Worm (Caenorhabditis elegans) whole organism, young adult: Measurements from ENCODE around the gene W03F9.1.

Experiments
- ets-4 ChIP-seq: fragments of 200-800 bp; sonication (Bioruptor generic); optimal IDR thresholded peaks from 2 replicates; lab custom pipeline; 2018; ENCODE audit warnings: mild to moderate bottlenecking, missing genetic modification characterization, missing compliant biosample characterization
- lin-54 ChIP-seq: fragments of 200-800 bp; sonication (Bioruptor generic); optimal IDR thresholded peaks from 2 replicates; lab custom pipeline; 2018; ENCODE audit warnings: mild to moderate bottlenecking, missing genetic modification characterization, missing compliant biosample characterization
- snpc-4 ChIP-seq, 5 experiments: fragments of 150-350 bp in 1 of 5; sonication (generic microtip) in 4 of 5; optimal IDR thresholded peaks; 2 replicates each; lab custom pipeline; 2014 to 2018; ENCODE audit warnings: missing genetic modification characterization in 5 of 5, missing biosample characterization in 3 of 5, antibody characterized with exemption in 2 of 5, mild to moderate bottlenecking in 2 of 5, missing compliant biosample characterization in 2 of 5, missing genotype in 2 of 5, moderate library complexity in 2 of 5, missing genetic modification reagents in 1 of 5

DNA sequence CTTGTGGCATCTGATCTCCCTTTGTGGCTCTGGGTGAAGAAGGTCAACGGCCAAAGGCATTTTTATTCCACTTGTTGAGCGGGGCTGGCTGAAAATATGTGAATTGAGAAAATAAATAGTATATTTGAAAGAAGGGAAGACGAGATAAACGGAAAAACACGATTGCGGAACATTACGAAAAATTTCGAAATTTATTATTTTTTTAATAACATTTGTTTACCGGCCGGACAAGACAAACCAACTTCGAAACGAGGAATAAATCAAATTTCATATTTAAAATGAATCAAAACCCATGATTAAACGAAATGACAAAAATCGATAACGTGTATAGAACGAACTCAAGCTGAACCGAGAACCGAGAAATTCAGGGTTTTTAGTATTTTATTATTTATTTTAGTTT is 22.5 kb downstream of the W03F9.1 start, which contains the start of gene rps-27:
- TF ChIP-seq lin-54 (GFP tag; lab: Kevin White, UChicago) (no peak), snpc-4 (GFP tag; optimal IDR thresholded peaks at IDR 0.05; lab: Kevin White, UChicago) (no peak), snpc-4 (tag; optimal IDR thresholded peaks at IDR 0.05; lab: Kevin White, UChicago) (no peak), ets-4 (GFP tag; lab: Kevin White, UChicago) (no peak)
